Fruit fly (Drosophila melanogaster): ENCODE data around the gene GIIIspla2.

- no peak for TF ChIP-seq CG5204 (GFP tag; optimal IDR thresholded peaks at IDR 0.05)
- TF ChIP-seq bab1 (GFP tag; optimal IDR thresholded peaks at IDR 0.05), result no peak
- no peak for TF ChIP-seq Mnt (GFP tag; optimal IDR thresholded peaks at IDR 0.05)
- no peak for TF ChIP-seq kay (GFP tag; ENCODE audit: borderline replicate concordance)
- no peak for TF ChIP-seq CG14711 (tag; optimal IDR thresholded peaks at IDR 0.05)
- TF ChIP-seq Hr96 (GFP tag; optimal IDR thresholded peaks at IDR 0.05), result no peak
- no peak for TF ChIP-seq CG7045 (GFP tag; optimal IDR thresholded peaks at IDR 0.05)
- no peak for TF ChIP-seq cnc (optimal IDR thresholded peaks at IDR 0.05)
Observed at dm6 chrX:8128133-8128532, 29.3 kb upstream of the GIIIspla2 start.
